Worm (Caenorhabditis elegans): ENCODE results near the gene Y39B6A.43.

DNA sequence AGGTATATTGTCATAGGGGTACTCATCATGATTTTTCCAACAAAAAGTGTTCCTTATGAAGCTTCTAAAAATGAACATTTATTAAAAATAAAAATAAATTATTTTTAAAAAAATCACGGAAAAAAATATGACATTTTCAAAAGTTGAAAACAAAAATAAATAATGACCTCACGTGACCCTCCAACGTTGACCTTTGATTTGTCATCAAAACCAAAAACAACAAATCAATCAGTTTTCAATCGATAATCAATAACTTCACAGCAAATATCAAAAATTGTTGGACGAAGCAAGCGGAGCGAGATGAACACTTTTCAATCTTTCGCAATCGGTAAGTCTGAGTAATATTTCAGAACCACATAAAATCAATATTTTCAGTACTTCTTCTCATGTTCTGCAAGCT is 27.3 kb downstream of the Y39B6A.43 start, which contains the start of gene Y80D3A.8:
- TF ChIP-seq nhr-129 (tag; optimal IDR thresholded peaks at IDR 0.05): no peak
- no peak for TF ChIP-seq ceh-82 (tag; optimal IDR thresholded peaks at IDR 0.05)
- TF ChIP-seq blmp-1 (tag; optimal IDR thresholded peaks at IDR 0.05; ENCODE audit: insufficient read depth): no peak
- TF ChIP-seq ama-1 (optimal IDR thresholded peaks at IDR 0.05): no peak
- no peak for TF ChIP-seq lin-39 (tag; optimal IDR thresholded peaks at IDR 0.05)
- no peak for TF ChIP-seq egl-27 (tag; optimal IDR thresholded peaks at IDR 0.05)
- no peak for TF ChIP-seq nhr-11 (tag; optimal IDR thresholded peaks at IDR 0.05)

Measured in whole organism, L2 larva.